Fruit fly (Drosophila melanogaster) whole organism, pupa: ENCODE data around the gene CG18641.

ENCODE experiments used
- CG10348 ChIP-seq: fragments of 200-800 bp; sonication (Bioruptor generic); IDR thresholded peaks from 2 replicates; pipeline ENCODE4 v1.3.6; 2022; ENCODE audit warnings: missing biosample characterization, missing genetic modification characterization
- CG12605 ChIP-seq: fragments of 200-800 bp; sonication (Bioruptor generic); IDR thresholded peaks from 2 replicates; pipeline ENCODE4 v1.3.6; 2022; ENCODE audit warnings: missing biosample characterization, missing genetic modification characterization
- CG14655 ChIP-seq: fragments of 200-800 bp; sonication (Bioruptor generic); optimal IDR thresholded peaks from 3 replicates; lab custom pipeline; 2017; ENCODE audit warnings: mild to moderate bottlenecking, missing biosample characterization, missing genetic modification reagents, missing genetic modification characterization
- CG15710 ChIP-seq: fragments of 200-800 bp; sonication (Bioruptor generic); optimal IDR thresholded peaks from 2 replicates; lab custom pipeline; 2018; ENCODE audit warnings: missing biosample characterization, mild to moderate bottlenecking, missing genetic modification characterization, moderate library complexity
- CG17806 ChIP-seq: fragments of 200-800 bp; sonication (Bioruptor generic); optimal IDR thresholded peaks from 2 replicates; lab custom pipeline; 2018; ENCODE audit warnings: missing biosample characterization, mild to moderate bottlenecking, missing genetic modification characterization, moderate library complexity
- CG34367 ChIP-seq: fragments of 200-800 bp; sonication (Bioruptor generic); optimal IDR thresholded peaks from 2 replicates; lab custom pipeline; 2018; ENCODE audit warnings: missing biosample characterization, mild to moderate bottlenecking, missing genetic modification characterization
- CG4496 ChIP-seq: fragments of 200-800 bp; sonication (Bioruptor generic); IDR thresholded peaks from 3 replicates; pipeline ENCODE4 v1.3.6; 2022; ENCODE audit warnings: missing biosample characterization, missing genetic modification characterization
- CG8159 ChIP-seq: fragments of 200-800 bp; sonication (Bioruptor generic); optimal IDR thresholded peaks from 3 replicates; lab custom pipeline; 2018; ENCODE audit warnings: missing biosample characterization, mild to moderate bottlenecking, missing genetic modification characterization, moderate library complexity
- D1 ChIP-seq: fragments of 200-800 bp; sonication (Bioruptor generic); optimal IDR thresholded peaks from 2 replicates; lab custom pipeline; 2018; ENCODE audit warnings: missing biosample characterization, mild to moderate bottlenecking, missing genetic modification characterization, moderate library complexity
- Pif1A ChIP-seq: fragments of 200-800 bp; sonication (Bioruptor generic); optimal IDR thresholded peaks from 3 replicates; lab custom pipeline; 2016; ENCODE audit warnings: missing biosample characterization, missing genetic modification characterization
- Pif1B ChIP-seq: fragments of 200-800 bp; sonication (Bioruptor generic); optimal IDR thresholded peaks from 3 replicates; lab custom pipeline; 2016; ENCODE audit warnings: missing biosample characterization, missing genetic modification characterization
- fd96Ca ChIP-seq: fragments of 200-800 bp; sonication (Bioruptor generic); IDR thresholded peaks from 3 replicates; pipeline ENCODE4 v1.3.6; 2022; ENCODE audit warnings: missing biosample characterization, missing genetic modification characterization
- gl ChIP-seq: fragments of 200-800 bp; sonication (Bioruptor generic); optimal IDR thresholded peaks from 2 replicates; lab custom pipeline; 2018; ENCODE audit warnings: missing biosample characterization, mild to moderate bottlenecking, missing genetic modification characterization
- rn ChIP-seq: fragments of 200-800 bp; sonication (Bioruptor generic); IDR thresholded peaks from 2 replicates; pipeline ENCODE4 v1.3.6; 2022; ENCODE audit warnings: missing biosample characterization, missing genetic modification characterization

dm6 chr2L:2397080-2397479 lies 18.0 kb downstream of the CG18641 start:
- TF ChIP-seq CG4496 (no peak), fd96Ca (GFP tag; lab: Robert Waterston, UW) (no peak), gl (tag; lab: Kevin White, UChicago) (no peak), CG8159 (tag; lab: Kevin White, UChicago) (peak; percentile 21), Pif1A (GFP tag; lab: Kevin White, UChicago) (no peak), rn (GFP tag; lab: Robert Waterston, UW) (no peak), D1 (no peak), CG34367 (tag; lab: Kevin White, UChicago) (no peak), Pif1B (GFP tag; lab: Kevin White, UChicago) (no peak), CG12605 (GFP tag; lab: Robert Waterston, UW) (no peak), CG17806 (tag; lab: Kevin White, UChicago) (no peak), CG10348 (GFP tag; lab: Robert Waterston, UW) (no peak), CG14655 (GFP tag; lab: Kevin White, UChicago) (no peak), CG15710 (tag; lab: Kevin White, UChicago) (no peak)
